Fruit fly (Drosophila melanogaster): Measurements from ENCODE around the gene Rpp30.

Gene Rpp30

dm6 chr2L:252174-252573 lies at the start of gene Rpp30:
TSS of gene Rpp30 (minus strand) at chr2L:252373.
- no peak for TF ChIP-seq noc (tag; optimal IDR thresholded peaks at IDR 0.05)

- TF ChIP-seq noc (tag; optimal IDR thresholded peaks at IDR 0.05): peak; percentile 66
These were observed 48.9 kb upstream of the Rpp30 start for dm6 chr2L:300877-301706.

- TF ChIP-seq noc (tag; optimal IDR thresholded peaks at IDR 0.05): no peak
These were observed 47.8 kb upstream of the Rpp30 start for dm6 chr2L:300006-300405.

DNA sequence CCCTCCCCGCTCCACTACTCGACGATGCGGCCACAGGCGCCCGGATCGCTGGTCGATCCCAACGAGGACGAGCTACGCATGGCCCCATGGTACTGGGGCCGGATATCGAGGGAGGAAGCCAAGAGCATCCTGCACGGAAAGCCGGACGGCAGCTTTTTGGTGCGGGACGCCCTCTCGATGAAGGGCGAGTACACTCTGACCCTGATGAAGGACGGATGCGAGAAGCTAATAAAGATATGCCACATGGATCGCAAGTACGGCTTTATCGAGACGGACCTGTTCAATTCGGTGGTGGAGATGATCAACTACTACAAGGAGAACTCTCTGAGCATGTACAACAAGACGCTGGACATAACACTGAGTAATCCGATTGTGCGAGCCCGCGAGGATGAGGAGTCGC lies 46.9 kb upstream of the Rpp30 start:
- no peak for TF ChIP-seq noc (tag; optimal IDR thresholded peaks at IDR 0.05)

dm6 chr2L:298285-298644 lies 46.1 kb upstream of the Rpp30 start:
- TF ChIP-seq noc (tag; optimal IDR thresholded peaks at IDR 0.05): no peak

DNA sequence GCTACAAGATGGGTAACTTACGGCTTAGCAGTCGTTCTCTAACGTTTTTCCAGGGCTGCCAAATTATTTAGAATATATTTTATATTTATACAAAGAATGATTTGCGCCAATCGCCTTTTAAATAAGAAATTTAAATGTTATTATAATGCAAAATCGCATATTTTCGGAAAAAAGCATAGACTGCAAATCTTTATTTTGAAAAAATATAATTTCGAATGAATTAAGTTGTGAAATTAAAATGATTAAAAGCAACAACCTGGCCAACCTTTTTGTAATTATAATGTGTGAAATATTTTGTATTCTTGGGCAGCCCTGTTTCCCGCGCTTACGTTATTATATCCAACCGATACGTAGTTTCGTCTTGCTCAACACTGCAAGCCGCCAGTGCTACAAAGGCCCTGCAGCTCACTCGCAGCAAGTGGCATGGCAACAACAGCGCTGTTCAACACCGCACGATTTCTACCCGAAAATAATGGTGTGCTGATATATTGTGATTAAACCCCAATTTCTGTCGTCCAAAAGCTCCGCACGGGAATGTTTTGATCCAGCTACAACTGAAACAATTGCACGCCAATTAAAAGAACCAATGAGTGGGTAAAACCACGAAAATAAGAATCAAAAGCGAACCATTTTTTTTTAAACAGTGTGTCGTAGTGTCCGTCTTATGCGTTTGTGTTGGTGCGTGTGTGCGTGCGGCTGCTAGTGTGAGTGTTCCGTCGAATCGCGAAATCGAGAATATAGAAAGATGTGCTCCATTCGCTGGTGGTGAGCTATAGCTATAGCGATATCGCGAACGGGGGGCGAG lies 45.5 kb upstream of the Rpp30 start, which contains the start of gene Pi3K21B:
Gene Pi3K21B (plus strand): TSS at position 401 of the 805 bp plus-strand sequence.
- peak; percentile 90 for TF ChIP-seq noc (tag; optimal IDR thresholded peaks at IDR 0.05)

DNA sequence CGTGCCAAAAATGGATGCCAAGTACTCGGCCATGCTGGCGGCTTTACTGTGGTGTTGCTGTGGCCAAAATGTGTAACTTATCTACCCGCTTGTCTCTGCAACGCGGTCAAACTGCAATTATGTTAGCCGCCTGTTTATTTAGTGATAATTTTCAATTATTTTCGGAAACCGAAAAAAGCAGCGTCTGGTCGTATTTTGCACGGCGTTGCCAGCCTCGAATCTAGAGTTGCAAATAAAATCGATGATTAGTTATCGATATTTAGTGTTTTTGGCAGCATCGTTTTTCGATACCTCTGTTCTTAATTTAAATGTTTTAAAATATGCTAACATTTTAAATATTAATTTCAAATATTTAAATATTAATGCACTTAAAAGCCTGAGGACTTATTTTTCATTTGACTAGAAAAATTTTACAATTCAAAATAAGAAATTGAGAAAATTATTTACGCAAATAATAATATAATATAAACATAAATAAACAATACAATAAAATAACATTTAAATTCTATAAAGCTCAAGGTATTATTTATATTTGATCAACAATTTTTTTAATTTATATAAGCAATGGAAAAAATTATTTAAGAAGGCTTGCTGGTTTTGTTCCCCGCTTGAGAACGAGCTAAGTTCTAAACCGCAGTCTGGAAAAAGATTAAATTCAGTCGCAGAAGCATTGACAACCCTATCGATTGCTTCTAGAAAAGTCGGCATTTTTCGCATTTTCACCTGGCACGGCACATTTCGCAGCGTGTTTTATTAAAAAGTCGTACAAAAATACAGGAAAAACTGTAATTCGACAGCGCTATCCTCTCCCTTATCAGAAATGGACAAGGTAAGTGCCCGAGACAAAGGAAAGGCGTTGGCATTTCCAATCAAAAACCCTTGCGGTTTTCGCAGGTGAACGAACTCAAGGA lies 42.5 kb upstream of the Rpp30 start, which contains the start of the genes U2af38 and Stip1:
Gene U2af38 (minus strand): TSS at position 230 of the 911 bp plus-strand sequence.
Gene Stip1 (plus strand): TSS at position 671 of the 911 bp plus-strand sequence.
- no peak for TF ChIP-seq noc (tag; optimal IDR thresholded peaks at IDR 0.05)

DNA sequence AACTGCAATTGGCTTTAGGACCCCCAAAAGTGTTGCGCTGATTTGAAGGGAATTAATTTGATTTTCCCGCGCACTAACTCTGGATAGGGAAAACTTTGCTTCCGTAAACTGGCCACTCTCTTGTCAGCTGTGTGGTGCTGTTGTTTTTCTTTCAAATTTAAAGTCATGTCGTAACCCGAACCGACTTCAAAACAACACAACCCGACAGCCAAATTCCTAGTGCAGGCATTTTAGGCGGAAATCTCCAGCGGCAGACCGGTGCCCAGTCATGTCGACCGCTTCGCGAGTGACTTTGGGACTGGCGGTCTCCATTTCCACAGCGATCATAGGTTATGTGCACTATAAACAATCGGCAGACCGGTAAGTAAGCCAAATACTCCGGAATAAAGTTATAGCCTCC lies 40.1 kb upstream of the Rpp30 start, which contains the start of gene CG11562:
Gene CG11562 (plus strand): TSS at position 119 of the 400 bp plus-strand sequence.
- TF ChIP-seq noc (tag; optimal IDR thresholded peaks at IDR 0.05): no peak

dm6 chr2L:291657-292056 lies 39.5 kb upstream of the Rpp30 start, which contains the start of gene CG3625:
TSS of gene CG3625 (minus strand) at chr2L:291795.
- no peak for TF ChIP-seq noc (tag; optimal IDR thresholded peaks at IDR 0.05)

- no peak for TF ChIP-seq noc (tag; optimal IDR thresholded peaks at IDR 0.05)
These were observed 38.8 kb upstream of the Rpp30 start for dm6 chr2L:290949-291348.

dm6 chr2L:290373-290772 lies 38.2 kb upstream of the Rpp30 start:
- no peak for TF ChIP-seq noc (tag; optimal IDR thresholded peaks at IDR 0.05)

dm6 chr2L:289044-289443 lies 36.9 kb upstream of the Rpp30 start, which contains the start of gene Amnionless:
TSS of gene Amnionless (minus strand) at chr2L:289144.
- no peak for TF ChIP-seq noc (tag; optimal IDR thresholded peaks at IDR 0.05)

- TF ChIP-seq noc (tag; optimal IDR thresholded peaks at IDR 0.05): peak; percentile 82
These were observed 34.2 kb upstream of the Rpp30 start for dm6 chr2L:286421-286820.

DNA sequence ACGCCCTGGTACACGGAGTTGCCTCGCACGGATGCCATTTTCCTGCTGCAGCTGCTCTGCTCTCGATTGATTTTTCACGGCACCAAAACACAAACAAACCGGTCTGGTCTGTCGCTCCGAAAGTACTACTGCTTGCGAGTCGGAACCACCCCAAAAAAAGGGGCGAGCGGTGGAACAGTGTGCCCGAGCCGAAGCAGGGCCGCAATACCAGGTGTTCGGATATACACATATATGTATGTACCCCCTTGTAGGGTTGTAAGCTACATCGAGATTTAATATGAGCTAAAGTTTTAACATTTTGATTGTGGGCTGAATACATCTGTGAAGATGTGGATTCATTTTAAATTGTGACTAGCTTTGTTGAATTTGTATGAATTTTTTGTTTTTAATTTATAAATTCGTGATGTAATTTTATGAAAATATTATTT lies 33.4 kb upstream of the Rpp30 start:
- peak; percentile 59 for TF ChIP-seq noc (tag; optimal IDR thresholded peaks at IDR 0.05)

DNA sequence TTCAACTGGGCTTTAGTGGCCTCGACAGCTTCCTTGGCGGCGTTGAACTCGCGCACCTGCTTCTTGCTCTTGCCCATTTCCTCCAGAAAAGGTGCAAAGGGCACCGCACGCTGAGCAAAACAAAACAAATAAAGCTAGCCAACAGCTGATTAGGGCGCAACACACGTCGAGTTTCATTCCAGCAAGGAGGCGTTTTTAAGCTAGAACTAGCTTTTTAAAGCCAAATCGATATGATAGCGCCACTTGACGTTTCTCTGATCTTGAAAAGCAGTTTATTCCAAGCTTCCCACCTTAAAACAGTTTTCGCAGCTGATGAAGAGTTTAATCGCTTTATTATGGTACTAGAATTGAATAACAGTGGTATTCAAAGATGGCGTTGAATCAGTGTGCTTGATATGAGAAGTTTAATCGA lies 30.9 kb upstream of the Rpp30 start, which contains the start of gene CG11601:
Gene CG11601 (minus strand): TSS at position 199 of the 412 bp plus-strand sequence.
- no peak for TF ChIP-seq noc (tag; optimal IDR thresholded peaks at IDR 0.05)

Data from whole organism, larva.